Worm (Caenorhabditis elegans) whole organism, late embryonic: ENCODE data around the gene C38H2.3.

ENCODE experiments used
- C38D4.7 ChIP-seq: fragments of 200-800 bp; sonication (Bioruptor generic); optimal IDR thresholded peaks from 2 replicates; lab custom pipeline; 2018; ENCODE audit warnings: mild to moderate bottlenecking, missing genetic modification characterization, moderate library complexity, missing compliant biosample characterization
- F13H6.1 ChIP-seq: sonication (generic microtip); optimal IDR thresholded peaks from 2 replicates; lab custom pipeline; 2016; ENCODE audit warnings: missing genetic modification characterization, missing compliant biosample characterization
- K09A11.1 ChIP-seq: sonication (generic microtip); optimal IDR thresholded peaks from 2 replicates; lab custom pipeline; 2017; ENCODE audit warnings: antibody characterized with exemption, mild to moderate bottlenecking, missing genetic modification characterization, missing compliant biosample characterization; ENCODE audit not compliant: insufficient read depth
- ahr-1 ChIP-seq: sonication (generic microtip); optimal IDR thresholded peaks from 2 replicates; lab custom pipeline; 2016; ENCODE audit warnings: missing genetic modification characterization, missing compliant biosample characterization
- ceh-14 ChIP-seq: sonication (generic microtip); optimal IDR thresholded peaks from 2 replicates; lab custom pipeline; 2016; ENCODE audit warnings: missing genotype, missing genetic modification characterization, missing compliant biosample characterization
- ceh-18 ChIP-seq: sonication (generic microtip); optimal IDR thresholded peaks from 2 replicates; lab custom pipeline; 2016; ENCODE audit warnings: missing genetic modification characterization, missing compliant biosample characterization
- ceh-24 ChIP-seq: sonication (generic microtip); optimal IDR thresholded peaks from 2 replicates; lab custom pipeline; 2016; ENCODE audit warnings: mild to moderate bottlenecking, missing genetic modification characterization, missing compliant biosample characterization
- ceh-31 ChIP-seq: sonication (generic microtip); optimal IDR thresholded peaks from 2 replicates; lab custom pipeline; 2016; ENCODE audit warnings: missing genetic modification characterization, missing compliant biosample characterization
- ceh-45 ChIP-seq: fragments of 200-800 bp; sonication (Bioruptor generic); IDR thresholded peaks from 2 replicates; pipeline ENCODE4 v1.3.6; 2022; ENCODE audit warnings: missing genetic modification reagents, missing genetic modification characterization, missing compliant biosample characterization
- ceh-48 ChIP-seq: sonication (generic microtip); optimal IDR thresholded peaks from 2 replicates; lab custom pipeline; 2016; ENCODE audit warnings: missing genetic modification characterization, inconsistent platforms, missing compliant biosample characterization
- ceh-6 ChIP-seq: fragments of 200-800 bp; sonication (Bioruptor generic); optimal IDR thresholded peaks from 2 replicates; lab custom pipeline; 2018; ENCODE audit warnings: mild to moderate bottlenecking, missing genetic modification characterization, missing compliant biosample characterization
- ceh-9 ChIP-seq: sonication (generic microtip); optimal IDR thresholded peaks from 2 replicates; lab custom pipeline; 2016; ENCODE audit warnings: mild to moderate bottlenecking, missing genetic modification characterization, inconsistent platforms, missing compliant biosample characterization
- che-1 ChIP-seq: sonication (generic microtip); optimal IDR thresholded peaks from 2 replicates; lab custom pipeline; 2016; ENCODE audit warnings: mild to moderate bottlenecking, missing genetic modification characterization, missing compliant biosample characterization
- dmd-4 ChIP-seq: sonication (generic microtip); optimal IDR thresholded peaks from 2 replicates; lab custom pipeline; 2016; ENCODE audit warnings: borderline replicate concordance, missing genetic modification characterization, missing compliant biosample characterization
- dve-1 ChIP-seq: sonication (generic microtip); optimal IDR thresholded peaks from 2 replicates; lab custom pipeline; 2017; ENCODE audit warnings: antibody characterized with exemption, mild to moderate bottlenecking, missing genetic modification characterization, missing compliant biosample characterization
- elt-2 ChIP-seq: sonication (generic microtip); optimal IDR thresholded peaks from 2 replicates; lab custom pipeline; 2016; ENCODE audit warnings: missing genetic modification reagents, missing genetic modification characterization, missing compliant biosample characterization
- ets-4 ChIP-seq: sonication (generic microtip); optimal IDR thresholded peaks from 2 replicates; lab custom pipeline; 2016; ENCODE audit warnings: missing genetic modification characterization, missing compliant biosample characterization
- fax-1 ChIP-seq: sonication (generic microtip); optimal IDR thresholded peaks from 2 replicates; lab custom pipeline; 2016; ENCODE audit warnings: missing genotype, missing genetic modification characterization, missing compliant biosample characterization
- gmeb-2 ChIP-seq: sonication (generic microtip); optimal IDR thresholded peaks from 2 replicates; lab custom pipeline; 2016; ENCODE audit warnings: missing genetic modification characterization, inconsistent platforms, missing compliant biosample characterization
- hlh-8 ChIP-seq: sonication (generic microtip); optimal IDR thresholded peaks from 2 replicates; lab custom pipeline; 2016; ENCODE audit warnings: missing genotype, missing genetic modification characterization, missing compliant biosample characterization
- lim-6 ChIP-seq: sonication (generic microtip); optimal IDR thresholded peaks from 2 replicates; lab custom pipeline; 2016; ENCODE audit warnings: missing genetic modification characterization, missing compliant biosample characterization
- lin-11 ChIP-seq: fragments of 200-800 bp; sonication (Bioruptor generic); optimal IDR thresholded peaks from 2 replicates; lab custom pipeline; 2018; ENCODE audit warnings: mild to moderate bottlenecking, missing genetic modification characterization, missing compliant biosample characterization
- odd-2 ChIP-seq: sonication (generic microtip); optimal IDR thresholded peaks from 2 replicates; lab custom pipeline; 2017; ENCODE audit warnings: antibody characterized with exemption, mild to moderate bottlenecking, missing genetic modification characterization, missing compliant biosample characterization
- pat-9 ChIP-seq: fragments of 200-800 bp; sonication (Bioruptor generic); optimal IDR thresholded peaks from 2 replicates; lab custom pipeline; 2018; ENCODE audit warnings: mild to moderate bottlenecking, missing genetic modification characterization, moderate library complexity, missing compliant biosample characterization
- pha-4 ChIP-seq: fragments of 150-350 bp; optimal IDR thresholded peaks from 2 replicates; lab custom pipeline; 2018; ENCODE audit warnings: missing biosample characterization, missing genetic modification reagents, missing genetic modification characterization
- sox-2 ChIP-seq: fragments of 200-800 bp; sonication (Bioruptor generic); IDR thresholded peaks from 2 replicates; pipeline ENCODE4 v1.3.6; 2022; ENCODE audit warnings: missing genetic modification reagents, missing genetic modification characterization, missing compliant biosample characterization
- sox-4 ChIP-seq: sonication (generic microtip); optimal IDR thresholded peaks from 2 replicates; lab custom pipeline; 2017; ENCODE audit warnings: mild to moderate bottlenecking, missing genetic modification characterization, inconsistent platforms, missing compliant biosample characterization
- syd-9 ChIP-seq: sonication (generic microtip); optimal IDR thresholded peaks from 2 replicates; lab custom pipeline; 2016; ENCODE audit warnings: mild to moderate bottlenecking, missing genetic modification characterization, moderate library complexity, missing compliant biosample characterization
- tbx-2 ChIP-seq: sonication (generic microtip); optimal IDR thresholded peaks from 2 replicates; lab custom pipeline; 2016; ENCODE audit warnings: missing genetic modification characterization, missing compliant biosample characterization
- tbx-7 ChIP-seq: sonication (generic microtip); optimal IDR thresholded peaks from 2 replicates; lab custom pipeline; 2016; ENCODE audit warnings: missing genotype, missing genetic modification characterization, missing compliant biosample characterization
- unc-3 ChIP-seq, 2 experiments: fragments of 200-800 bp in 1 of 2; sonication (Bioruptor generic) in 1 of 2; sonication (generic microtip) in 1 of 2; conservative IDR thresholded peaks in 1 of 2; optimal IDR thresholded peaks in 1 of 2; 2 replicates each; pipeline versions ENCODE4 v1.3.6 to Lab custom; 2016 to 2022; ENCODE audit warnings: missing compliant biosample characterization in 2 of 2, missing genetic modification characterization in 2 of 2, missing genetic modification reagents in 1 of 2
- unc-42 ChIP-seq: sonication (generic microtip); optimal IDR thresholded peaks from 2 replicates; lab custom pipeline; 2016; ENCODE audit warnings: missing genotype, missing genetic modification characterization, missing compliant biosample characterization
- unc-86 ChIP-seq: sonication (generic microtip); optimal IDR thresholded peaks from 2 replicates; lab custom pipeline; 2016; ENCODE audit warnings: missing genetic modification characterization, missing compliant biosample characterization
- ztf-16 ChIP-seq: sonication (generic microtip); optimal IDR thresholded peaks from 2 replicates; lab custom pipeline; 2017; ENCODE audit warnings: missing genetic modification characterization, missing compliant biosample characterization

C38H2.3 gene

ce11 chrIII:10379632-10380031 is 6.7 kb downstream of the C38H2.3 start:
- TF ChIP-seq unc-3 (GFP tag; conservative IDR thresholded peaks at IDR 0.05; lab: Robert Waterston, UW), result no peak
- TF ChIP-seq unc-3 (tag; optimal IDR thresholded peaks at IDR 0.05; lab: Kevin White, UChicago), result no peak
- no peak for TF ChIP-seq tbx-7 (tag; lab: Kevin White, UChicago)
- TF ChIP-seq ceh-24 (tag; lab: Kevin White, UChicago), result no peak
- TF ChIP-seq ceh-31 (tag; lab: Kevin White, UChicago), result no peak
- TF ChIP-seq ahr-1 (tag; lab: Kevin White, UChicago), result no peak
- no peak for TF ChIP-seq F13H6.1 (tag; lab: Kevin White, UChicago)
- TF ChIP-seq ets-4 (tag; lab: Kevin White, UChicago), result no peak
- no peak for TF ChIP-seq sox-4 (tag; lab: Kevin White, UChicago)
- TF ChIP-seq lin-11, result no peak
- TF ChIP-seq ceh-45 (GFP tag; lab: Robert Waterston, UW), result no peak
- TF ChIP-seq, all 69 proteins: peak for 0

ce11 chrIII:10378899-10379298 is 7.5 kb downstream of the C38H2.3 start:
- no peak for TF ChIP-seq ceh-45 (GFP tag; lab: Robert Waterston, UW)
- TF ChIP-seq elt-2 (tag; lab: Kevin White, UChicago), result peak; percentile 38

ce11 chrIII:10376041-10376440 is 10.3 kb downstream of the C38H2.3 start:
- TF ChIP-seq elt-2 (tag; lab: Kevin White, UChicago) (peak; percentile 70), pat-9 (tag; lab: Kevin White, UChicago) (no peak)

ce11 chrIII:10373845-10374244 is 12.5 kb downstream of the C38H2.3 start:
- no peak for TF ChIP-seq ceh-31 (tag; lab: Kevin White, UChicago)
- no peak for TF ChIP-seq ztf-16
- TF ChIP-seq che-1, result no peak
- TF ChIP-seq lim-6 (tag; lab: Kevin White, UChicago), result no peak
- TF ChIP-seq sox-2 (GFP tag; lab: Robert Waterston, UW), result no peak
- no peak for TF ChIP-seq pha-4
- TF ChIP-seq ceh-6 (GFP tag; lab: Kevin White, UChicago), result no peak
- no peak for TF ChIP-seq ceh-18 (tag; lab: Kevin White, UChicago)
- no peak for TF ChIP-seq unc-42 (tag; lab: Kevin White, UChicago)
- no peak for TF ChIP-seq C38D4.7 (GFP tag; lab: Kevin White, UChicago)
- no peak for TF ChIP-seq odd-2 (tag; lab: Kevin White, UChicago)
- no peak for TF ChIP-seq ceh-14 (tag; lab: Kevin White, UChicago)
- no peak for TF ChIP-seq gmeb-2
- TF ChIP-seq K09A11.1 (tag; lab: Kevin White, UChicago), result no peak
- no peak for TF ChIP-seq unc-86 (tag; lab: Kevin White, UChicago)
- no peak for TF ChIP-seq ceh-9 (tag; lab: Kevin White, UChicago)
- TF ChIP-seq hlh-8 (tag; lab: Kevin White, UChicago), result no peak

ce11 chrIII:10367355-10367909 is 18.9 kb downstream of the C38H2.3 start:
- peak; percentile 37 for TF ChIP-seq unc-42 (tag; lab: Kevin White, UChicago)
- TF ChIP-seq ceh-9 (tag; lab: Kevin White, UChicago), result no peak
- no peak for TF ChIP-seq tbx-2 (tag; lab: Kevin White, UChicago)
- TF ChIP-seq fax-1, result no peak
- TF ChIP-seq dmd-4 (tag; lab: Kevin White, UChicago), result no peak
- no peak for TF ChIP-seq dve-1 (tag; lab: Kevin White, UChicago)
- TF ChIP-seq ceh-48 (tag; lab: Kevin White, UChicago), result peak; percentile 56
- no peak for TF ChIP-seq syd-9 (tag; lab: Kevin White, UChicago)
